Worm (Caenorhabditis elegans) whole organism, dauer: ENCODE data around the gene bbs-8.

Source experiments
- unc-62 ChIP-seq: sonication (generic microtip); optimal IDR thresholded peaks from 2 replicates; lab custom pipeline; 2017; ENCODE audit warnings: missing biosample characterization, missing genetic modification reagents, missing genetic modification characterization

Gene bbs-8

ce11 chrV:6732995-6733394 lies 31.9 kb downstream of the bbs-8 start, which contains the start of gene grl-8:
grl-8 (minus strand) TSS chrV:6733095.
- TF ChIP-seq unc-62 (GFP tag; lab: Kevin White, UChicago): no peak

ce11 chrV:6731594-6731993 lies 33.3 kb downstream of the bbs-8 start, which contains the start of gene grl-9:
grl-9 (minus strand) TSS chrV:6731694.
- no peak for TF ChIP-seq unc-62 (GFP tag; lab: Kevin White, UChicago)

- TF ChIP-seq unc-62 (GFP tag; lab: Kevin White, UChicago): no peak
These were observed 37.6 kb downstream of the bbs-8 start, which contains the start of gene ZC487.1 for ce11 chrV:6727222-6727621. ZC487.1 (plus strand) TSS chrV:6727522.

- TF ChIP-seq unc-62 (GFP tag; lab: Kevin White, UChicago): no peak
These were observed 38.6 kb downstream of the bbs-8 start for ce11 chrV:6726279-6726678.

- TF ChIP-seq unc-62 (GFP tag; lab: Kevin White, UChicago): no peak
These were observed 42.5 kb downstream of the bbs-8 start, which contains the start of gene ZC487.2 for ce11 chrV:6722378-6722777. ZC487.2 (minus strand) TSS chrV:6722478.

ce11 chrV:6718232-6718631 lies 46.6 kb downstream of the bbs-8 start, which contains the start of gene srg-30:
srg-30 (minus strand) TSS chrV:6718332.
- TF ChIP-seq unc-62 (GFP tag; lab: Kevin White, UChicago): no peak
